Worm (Caenorhabditis elegans) whole organism, L4/young adult: ENCODE results near the gene pat-4.
"Not testable (repeated sequence)": the region's sequence is repeated elsewhere in the genome, so short reads cannot be mapped to it uniquely, and the experiment has no call there.

Source experiments
- W03F9.2 ChIP-seq: fragments of 150-350 bp; optimal IDR thresholded peaks from 2 replicates; lab custom pipeline; 2014; ENCODE audit warnings: missing biosample characterization, missing genetic modification characterization
- dao-5 ChIP-seq: sonication (generic microtip); optimal IDR thresholded peaks from 2 replicates; lab custom pipeline; 2016; ENCODE audit warnings: missing genotype, missing genetic modification characterization, moderate library complexity, missing compliant biosample characterization
- him-1 ChIP-seq: sonication (generic microtip); optimal IDR thresholded peaks from 2 replicates; lab custom pipeline; 2016; ENCODE audit warnings: missing genotype, missing genetic modification reagents, missing genetic modification characterization, missing compliant biosample characterization

- not testable (repeated sequence) for TF ChIP-seq him-1; W03F9.2 (tag; lab: Kevin White, UChicago); dao-5
Measured at ce11 chrIII:97018-97417, 2.4 kb upstream of the pat-4 start, which contains the start of gene C29F9.8.
